Fruit fly (Drosophila melanogaster) whole organism: ENCODE measurements around the gene tHMG2.

Experiments
- pan ChIP-seq: fragments of >200 bp; optimal IDR thresholded peaks from 2 replicates; lab custom pipeline; 2017
- usp ChIP-seq: fragments of >200 bp; optimal IDR thresholded peaks from 2 replicates; lab custom pipeline; 2017; ENCODE audit warnings: missing biosample characterization, missing genetic modification characterization, mixed read lengths

- TF ChIP-seq usp (no peak), pan (no peak)
Observed at dm6 chr3R:22536504-22537423, 44.0 kb downstream of the tHMG2 start.
